Fruit fly (Drosophila melanogaster) whole organism, embryonic: ENCODE measurements around the gene Piezo.
A peak's percentile ranks its signal among the peaks of the same experiment; 100 is the strongest.

Experiments used
- Bgb ChIP-seq: fragments of 200-800 bp; sonication (Bioruptor generic); IDR thresholded peaks from 2 replicates; pipeline ENCODE4 v1.3.6; 2022; ENCODE audit warnings: missing biosample characterization, missing genetic modification characterization; ENCODE audit not compliant: partially characterized antibody
- CG10267 ChIP-seq: fragments of 200-800 bp; sonication (Bioruptor generic); optimal IDR thresholded peaks from 2 replicates; lab custom pipeline; 2018; ENCODE audit warnings: missing biosample characterization, mild to moderate bottlenecking, missing genetic modification characterization, moderate library complexity
- CG10543 ChIP-seq: fragments of 200-800 bp; sonication (Bioruptor generic); optimal IDR thresholded peaks from 3 replicates; lab custom pipeline; 2017; ENCODE audit warnings: missing biosample characterization, mild to moderate bottlenecking, missing genetic modification characterization, moderate library complexity
- CG11093 ChIP-seq: fragments of 200-800 bp; sonication (Bioruptor generic); IDR thresholded peaks from 3 replicates; pipeline ENCODE4 v1.3.6; 2022; ENCODE audit warnings: missing biosample characterization, missing genetic modification characterization
- CG11560 ChIP-seq: fragments of 200-800 bp; sonication (Bioruptor generic); IDR thresholded peaks from 3 replicates; pipeline ENCODE4 v1.3.6; 2022; ENCODE audit warnings: missing biosample characterization, missing genetic modification characterization
- CG12104 ChIP-seq: fragments of 200-800 bp; sonication (Bioruptor generic); optimal IDR thresholded peaks from 3 replicates; lab custom pipeline; 2016; ENCODE audit warnings: missing biosample characterization, missing genetic modification characterization
- CG12236 ChIP-seq: fragments of 200-800 bp; sonication (Bioruptor generic); optimal IDR thresholded peaks from 2 replicates; lab custom pipeline; 2016; ENCODE audit warnings: missing biosample characterization, missing genetic modification characterization
- CG13424 ChIP-seq: fragments of 200-800 bp; sonication (Bioruptor generic); optimal IDR thresholded peaks from 2 replicates; lab custom pipeline; 2019; ENCODE audit warnings: missing biosample characterization, mild to moderate bottlenecking, missing genetic modification characterization, moderate library complexity
- CG1529 ChIP-seq: fragments of 200-800 bp; sonication (Bioruptor generic); optimal IDR thresholded peaks from 3 replicates; lab custom pipeline; 2018; ENCODE audit warnings: missing biosample characterization, missing genetic modification characterization
- CG17328 ChIP-seq: fragments of 200-800 bp; sonication (Bioruptor generic); IDR thresholded peaks from 2 replicates; pipeline ENCODE4 v1.3.6; 2022; ENCODE audit warnings: missing biosample characterization, missing genetic modification characterization
- CG17359 ChIP-seq: fragments of 200-800 bp; sonication (Bioruptor generic); optimal IDR thresholded peaks from 3 replicates; lab custom pipeline; 2018; ENCODE audit warnings: missing biosample characterization, mild to moderate bottlenecking, missing genetic modification characterization, moderate library complexity
- CG18011 ChIP-seq: fragments of 200-800 bp; sonication (Bioruptor generic); optimal IDR thresholded peaks from 2 replicates; lab custom pipeline; 2017; ENCODE audit warnings: missing biosample characterization, missing genetic modification characterization, mild to moderate bottlenecking, moderate library complexity, missing genotype
- CG3163 ChIP-seq: fragments of 200-800 bp; sonication (Bioruptor generic); optimal IDR thresholded peaks from 3 replicates; lab custom pipeline; 2016; ENCODE audit warnings: missing biosample characterization, missing genetic modification characterization
- CG3281 ChIP-seq: fragments of 200-800 bp; sonication (Bioruptor generic); optimal IDR thresholded peaks from 3 replicates; lab custom pipeline; 2017; ENCODE audit warnings: missing biosample characterization, mild to moderate bottlenecking, missing genetic modification characterization
- CG43689 ChIP-seq: fragments of 200-800 bp; sonication (Bioruptor generic); IDR thresholded peaks from 2 replicates; pipeline ENCODE4 v1.3.6; 2022; ENCODE audit warnings: missing biosample characterization, missing genetic modification characterization
- CG5245 ChIP-seq: fragments of 200-800 bp; sonication (Bioruptor generic); optimal IDR thresholded peaks from 3 replicates; lab custom pipeline; 2016; ENCODE audit warnings: missing biosample characterization, missing genetic modification characterization
- CG5953 ChIP-seq: fragments of 200-800 bp; sonication (Bioruptor generic); IDR thresholded peaks from 2 replicates; pipeline ENCODE4 v1.3.6; 2022; ENCODE audit warnings: missing biosample characterization, missing genetic modification characterization
- CG8281 ChIP-seq: fragments of 200-800 bp; sonication (Bioruptor generic); optimal IDR thresholded peaks from 2 replicates; lab custom pipeline; 2018; ENCODE audit warnings: missing biosample characterization, mild to moderate bottlenecking, missing genetic modification characterization, moderate library complexity
- CG9817 ChIP-seq: fragments of 200-800 bp; sonication (Bioruptor generic); optimal IDR thresholded peaks from 2 replicates; lab custom pipeline; 2018; ENCODE audit warnings: missing biosample characterization, mild to moderate bottlenecking, missing genetic modification characterization, moderate library complexity
- CoRest ChIP-seq: fragments of 200-800 bp; sonication (Bioruptor generic); optimal IDR thresholded peaks from 3 replicates; lab custom pipeline; 2018; ENCODE audit warnings: missing biosample characterization, mild to moderate bottlenecking, missing genetic modification characterization, moderate library complexity
- D ChIP-seq, 2 experiments: fragments of 200-800 bp in 1 of 2; fragments of >200 bp in 1 of 2; sonication (Bioruptor generic) in 1 of 2; optimal IDR thresholded peaks; 2 replicates in 1 of 2; 3 replicates in 1 of 2; lab custom pipeline; 2017; ENCODE audit warnings: mild to moderate bottlenecking in 1 of 2, missing biosample characterization in 1 of 2, missing genetic modification characterization in 1 of 2, missing genetic modification reagents in 1 of 2
- Dfd ChIP-seq, 2 experiments: fragments of >200 bp; optimal IDR thresholded peaks; 2 replicates each; lab custom pipeline; 2017; ENCODE audit warnings: missing biosample characterization in 2 of 2, missing genetic modification characterization in 2 of 2
- Dip3 ChIP-seq: fragments of 200-800 bp; sonication (Bioruptor generic); optimal IDR thresholded peaks from 3 replicates; lab custom pipeline; 2016; ENCODE audit warnings: missing biosample characterization, missing genetic modification characterization
- HLH4C ChIP-seq: fragments of 200-800 bp; sonication (Bioruptor generic); IDR thresholded peaks from 3 replicates; pipeline ENCODE4 v1.3.6; 2022; ENCODE audit warnings: missing biosample characterization, missing genetic modification characterization; ENCODE audit not compliant: partially characterized antibody
- Max ChIP-seq: fragments of 200-800 bp; sonication (Bioruptor generic); optimal IDR thresholded peaks from 2 replicates; lab custom pipeline; 2016; ENCODE audit warnings: missing biosample characterization, mild to moderate bottlenecking, missing genetic modification characterization
- Opbp ChIP-seq: fragments of 200-800 bp; sonication (Bioruptor generic); IDR thresholded peaks from 3 replicates; pipeline ENCODE4 v1.3.6; 2022; ENCODE audit warnings: missing biosample characterization, missing genetic modification characterization; ENCODE audit not compliant: partially characterized antibody
- Poxn ChIP-seq: fragments of 200-800 bp; sonication (Bioruptor generic); IDR thresholded peaks from 2 replicates; pipeline ENCODE4 v1.3.6; 2022; ENCODE audit warnings: missing biosample characterization, missing genetic modification characterization
- Sox100B ChIP-seq: fragments of 200-800 bp; sonication (Bioruptor generic); optimal IDR thresholded peaks from 3 replicates; lab custom pipeline; 2018; ENCODE audit warnings: missing biosample characterization, mild to moderate bottlenecking, missing genetic modification characterization
- Spps ChIP-seq: fragments of 200-800 bp; sonication (Bioruptor generic); optimal IDR thresholded peaks from 2 replicates; lab custom pipeline; 2018; ENCODE audit warnings: missing biosample characterization, mild to moderate bottlenecking, missing genetic modification characterization
- Stat92E ChIP-seq, 3 experiments: fragments of >200 bp in 2 of 3; fragments of 200-800 bp in 1 of 3; sonication (Bioruptor generic) in 1 of 3; optimal IDR thresholded peaks; 2 replicates each; lab custom pipeline; 2017 to 2019; ENCODE audit warnings: missing biosample characterization in 3 of 3, missing genetic modification characterization in 3 of 3, mild to moderate bottlenecking in 1 of 3, moderate library complexity in 1 of 3
- Taf1 ChIP-seq: fragments of 200-800 bp; sonication (Bioruptor generic); IDR thresholded peaks from 2 replicates; pipeline ENCODE4 v1.3.6; 2022; ENCODE audit warnings: missing biosample characterization, missing genetic modification characterization
- Tbp ChIP-seq: fragments of >200 bp; optimal IDR thresholded peaks from 2 replicates; lab custom pipeline; 2018; ENCODE audit warnings: missing biosample characterization, missing genetic modification characterization
- ab ChIP-seq: fragments of 200-800 bp; sonication (Bioruptor generic); optimal IDR thresholded peaks from 2 replicates; lab custom pipeline; 2016; ENCODE audit warnings: missing biosample characterization, missing genetic modification characterization
- ap ChIP-seq: fragments of 200-800 bp; sonication (Bioruptor generic); IDR thresholded peaks from 2 replicates; pipeline ENCODE4 v1.3.6; 2022; ENCODE audit warnings: missing biosample characterization, missing genetic modification characterization
- chif ChIP-seq, 2 experiments: fragments of 200-800 bp; sonication (Bioruptor generic); optimal IDR thresholded peaks; 3 replicates each; lab custom pipeline; 2016; ENCODE audit warnings: missing biosample characterization in 2 of 2, missing genetic modification characterization in 2 of 2
- croc ChIP-seq: fragments of 200-800 bp; sonication (Bioruptor generic); conservative IDR thresholded peaks from 3 replicates; pipeline ENCODE4 v1.3.6; 2022; ENCODE audit warnings: missing biosample characterization, missing genetic modification characterization
- fu2 ChIP-seq: fragments of 200-800 bp; sonication (Bioruptor generic); optimal IDR thresholded peaks from 2 replicates; lab custom pipeline; 2016; ENCODE audit warnings: missing biosample characterization, missing genetic modification characterization
- gcm2 ChIP-seq: fragments of 200-800 bp; sonication (Bioruptor generic); optimal IDR thresholded peaks from 2 replicates; lab custom pipeline; 2016; ENCODE audit warnings: missing biosample characterization, missing genetic modification characterization
- gsb ChIP-seq: fragments of 200-800 bp; sonication (Bioruptor generic); IDR thresholded peaks from 2 replicates; pipeline ENCODE4 v1.3.6; 2022; ENCODE audit warnings: missing biosample characterization, missing genetic modification characterization
- hb ChIP-seq: fragments of 200-800 bp; sonication (Bioruptor generic); IDR thresholded peaks from 3 replicates; pipeline ENCODE4 v1.3.6; 2022; ENCODE audit warnings: missing biosample characterization, missing genetic modification characterization; ENCODE audit not compliant: partially characterized antibody
- her ChIP-seq: fragments of 200-800 bp; sonication (Bioruptor generic); optimal IDR thresholded peaks from 2 replicates; lab custom pipeline; 2016; ENCODE audit warnings: missing biosample characterization, missing genetic modification characterization
- ind ChIP-seq: fragments of 200-800 bp; sonication (Bioruptor generic); optimal IDR thresholded peaks from 3 replicates; lab custom pipeline; 2016; ENCODE audit warnings: missing biosample characterization, missing genetic modification characterization
- jigr1 ChIP-seq: fragments of 200-800 bp; sonication (Bioruptor generic); IDR thresholded peaks from 3 replicates; pipeline ENCODE4 v1.3.6; 2022; ENCODE audit warnings: missing biosample characterization, missing genetic modification characterization
- knrl ChIP-seq: fragments of 200-800 bp; sonication (Bioruptor generic); IDR thresholded peaks from 3 replicates; pipeline ENCODE4 v1.3.6; 2022; ENCODE audit warnings: missing biosample characterization, missing genetic modification characterization; ENCODE audit not compliant: partially characterized antibody
- onecut ChIP-seq: fragments of 200-800 bp; sonication (Bioruptor generic); IDR thresholded peaks from 2 replicates; pipeline ENCODE4 v1.3.6; 2022; ENCODE audit warnings: missing biosample characterization, missing genetic modification characterization
- phol ChIP-seq: fragments of 200-800 bp; sonication (Bioruptor generic); optimal IDR thresholded peaks from 3 replicates; lab custom pipeline; 2018; ENCODE audit warnings: missing biosample characterization, mild to moderate bottlenecking, missing genetic modification characterization, moderate library complexity
- psq ChIP-seq: fragments of 200-800 bp; sonication (Bioruptor generic); optimal IDR thresholded peaks from 2 replicates; lab custom pipeline; 2017; ENCODE audit warnings: missing biosample characterization, missing genetic modification characterization
- seq ChIP-seq: fragments of 200-800 bp; sonication (Bioruptor generic); IDR thresholded peaks from 2 replicates; pipeline ENCODE4 v1.3.6; 2022; ENCODE audit warnings: missing biosample characterization, missing genetic modification characterization
- stwl ChIP-seq: fragments of 200-800 bp; sonication (Bioruptor generic); optimal IDR thresholded peaks from 3 replicates; lab custom pipeline; 2018; ENCODE audit warnings: missing biosample characterization, mild to moderate bottlenecking, missing genetic modification characterization, moderate library complexity
- zfh2 ChIP-seq: fragments of 200-800 bp; sonication (Bioruptor generic); optimal IDR thresholded peaks from 2 replicates; lab custom pipeline; 2016; ENCODE audit warnings: missing biosample characterization, missing genetic modification characterization

Piezo gene

DNA sequence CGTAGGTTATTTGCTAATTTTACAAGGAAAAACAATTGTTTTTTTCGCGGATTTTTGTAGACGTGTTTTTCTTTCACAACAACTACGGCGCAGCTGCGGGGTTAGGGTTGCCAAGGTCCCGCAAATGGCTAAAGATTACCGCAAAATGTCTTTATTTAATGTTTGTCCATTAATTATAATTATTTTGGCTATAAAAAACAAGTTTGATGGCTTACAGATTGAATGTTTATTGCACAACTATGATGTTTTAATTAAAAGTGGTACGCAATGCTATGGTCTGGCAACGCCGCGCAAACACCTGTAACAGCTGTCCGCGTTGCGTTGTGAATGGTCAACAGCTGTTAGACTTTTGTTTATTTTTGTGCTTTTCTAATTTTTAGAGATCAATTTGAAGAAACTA lies 6.2 kb upstream of the Piezo start (continued):
- no peak for TF ChIP-seq D (optimal IDR thresholded peaks at IDR 0.05; lab: Kevin White, UChicago)
- peak; percentile 40 for TF ChIP-seq D (GFP tag; optimal IDR thresholded peaks at IDR 0.05; lab: Kevin White, UChicago)
- TF ChIP-seq CG9817 (tag; lab: Kevin White, UChicago): peak; percentile 80
- no peak for TF ChIP-seq Dfd (GFP tag; optimal IDR thresholded peaks at IDR 0.05; lab: Kevin White, UChicago)
- TF ChIP-seq gcm2 (GFP tag; lab: Kevin White, UChicago): peak; percentile 31
- peak; percentile 29 for TF ChIP-seq Spps (tag; lab: Kevin White, UChicago)
- TF ChIP-seq psq (GFP tag; lab: Kevin White, UChicago): no peak
- TF ChIP-seq chif (GFP tag; optimal IDR thresholded peaks at IDR 0.05; lab: Kevin White, UChicago): peak; percentile 38 to 72
- TF ChIP-seq fu2 (GFP tag; lab: Kevin White, UChicago): peak; percentile 56
- peak; percentile 77 for TF ChIP-seq stwl (tag; lab: Kevin White, UChicago)
- TF ChIP-seq CG18011 (GFP tag; lab: Kevin White, UChicago): peak; percentile 63
- peak; percentile 80 for TF ChIP-seq CG17359
- TF ChIP-seq Opbp (GFP tag; lab: Robert Waterston, UW): no peak
- peak; percentile 76 for TF ChIP-seq phol (tag; lab: Kevin White, UChicago)
- peak; percentile 41; the same call in 2 of the 3 replicates for TF ChIP-seq croc (GFP tag; lab: Robert Waterston, UW)
- TF ChIP-seq CG8281: no peak
- peak; percentile 45 for TF ChIP-seq CG5245 (GFP tag; lab: Kevin White, UChicago)
- TF ChIP-seq ap: no peak
- TF ChIP-seq onecut (GFP tag; lab: Robert Waterston, UW): no peak
- TF ChIP-seq Tbp: no peak
- TF ChIP-seq Taf1 (GFP tag; lab: Robert Waterston, UW): peak; percentile 83
- TF ChIP-seq her (GFP tag; lab: Kevin White, UChicago): peak; percentile 47
- no peak for TF ChIP-seq hb (GFP tag; lab: Robert Waterston, UW)
- TF ChIP-seq CG17328 (GFP tag; lab: Robert Waterston, UW): peak; percentile 69
- peak; percentile 78 for TF ChIP-seq zfh2 (GFP tag; lab: Kevin White, UChicago)
- peak; percentile 23 for TF ChIP-seq CG10543
- TF ChIP-seq CG3163 (GFP tag; lab: Kevin White, UChicago): peak; percentile 5
- no peak for TF ChIP-seq CG5953 (GFP tag; lab: Robert Waterston, UW)
- 0 out of 3 replicates have a peak, but pooled peaks have one; percentile 14 for TF ChIP-seq CG11560 (tag; lab: Robert Waterston, UW)
- TF ChIP-seq Dip3: peak; percentile 76
- peak; percentile 36 for TF ChIP-seq CG12104 (GFP tag; lab: Kevin White, UChicago)
- TF ChIP-seq knrl (GFP tag; lab: Robert Waterston, UW): no peak
- peak; percentile 79 for TF ChIP-seq ind (GFP tag; lab: Kevin White, UChicago)
- TF ChIP-seq jigr1 (GFP tag; lab: Robert Waterston, UW): no peak
- TF ChIP-seq CoRest (tag; lab: Kevin White, UChicago): peak; percentile 76
- TF ChIP-seq ab (GFP tag; lab: Kevin White, UChicago): peak; percentile 50
- no peak for TF ChIP-seq Stat92E (GFP tag; optimal IDR thresholded peaks at IDR 0.05; lab: Kevin White, UChicago)
- peak; percentile 27; the same call in 1 of the 3 replicates for TF ChIP-seq HLH4C
- peak; percentile 60 for TF ChIP-seq CG10267 (tag; lab: Kevin White, UChicago)
- peak; percentile 41; the same call in 1 of the 2 replicates for TF ChIP-seq Bgb
- no peak for TF ChIP-seq CG1529 (GFP tag; lab: Kevin White, UChicago)
- peak; percentile 32 for TF ChIP-seq Sox100B (GFP tag; lab: Kevin White, UChicago)
- no peak for TF ChIP-seq CG43689 (GFP tag; lab: Robert Waterston, UW)
- TF ChIP-seq CG12236 (GFP tag; lab: Kevin White, UChicago): no peak
- peak; percentile 79 for TF ChIP-seq CG13424 (tag; lab: Kevin White, UChicago)
- peak; percentile 82 for TF ChIP-seq CG3281
- peak; percentile 53; the same call in 2 of the 3 replicates for TF ChIP-seq CG11093
- no peak for TF ChIP-seq Poxn (GFP tag; lab: Robert Waterston, UW)
- TF ChIP-seq seq (GFP tag; lab: Robert Waterston, UW): 0 out of 2 replicates have a peak, but pooled peaks have one; percentile 34
- peak; percentile 15; the same call in 1 of the 2 replicates for TF ChIP-seq gsb (GFP tag; lab: Robert Waterston, UW)
- TF ChIP-seq Max: peak; percentile 74
